Comparison of ENCODE assay signal across 3 fruit fly cellular contexts in genomic region chr3L:22176647-22177295, dm6.
TF ChIP-seq lines count a peak whose summit lies in the region.

No protein-coding gene starts in this region.

- no peak for TF ChIP-seq CTCF in whole organism, embryonic (GFP tag; optimal IDR thresholded peaks at IDR 0.05; lab: Kevin White, UChicago)

TF ChIP-seq in whole organism, embryonic, 481 proteins besides CTCF, POLR2A, EP300 and RAD21 (continues in another document):
- TF ChIP-seq Blimp-1 (GFP tag; optimal IDR thresholded peaks at IDR 0.05; lab: Kevin White, UChicago) (no peak), eve (GFP tag; optimal IDR thresholded peaks at IDR 0.05; lab: Kevin White, UChicago) (peak in 1 of 2 experiments; percentile 33), Hand (GFP tag; optimal IDR thresholded peaks at IDR 0.05; lab: Kevin White, UChicago) (no peak), trh (GFP tag; optimal IDR thresholded peaks at IDR 0.05; lab: Kevin White, UChicago) (no peak), grau (tag; optimal IDR thresholded peaks at IDR 0.05; lab: Kevin White, UChicago) (no peak), CG15696 (tag; optimal IDR thresholded peaks at IDR 0.05; lab: Kevin White, UChicago) (no peak), CG13894 (tag; optimal IDR thresholded peaks at IDR 0.05; lab: Kevin White, UChicago) (no peak), caup (GFP tag; optimal IDR thresholded peaks at IDR 0.05; lab: Kevin White, UChicago; ENCODE audit: severe bottlenecking) (peak; percentile 23), odd (GFP tag; optimal IDR thresholded peaks at IDR 0.05; lab: Kevin White, UChicago) (peak; percentile 11), Hr39 (optimal IDR thresholded peaks at IDR 0.05; lab: Kevin White, UChicago) (no peak), Meics (GFP tag; optimal IDR thresholded peaks at IDR 0.05; lab: Kevin White, UChicago) (no peak), gsb-n (tag; optimal IDR thresholded peaks at IDR 0.05; lab: Kevin White, UChicago) (peak; percentile 21), z (GFP tag; IDR thresholded peaks at IDR 0.05; lab: Robert Waterston, UW) (no peak), sug (tag; optimal IDR thresholded peaks at IDR 0.05; lab: Kevin White, UChicago) (peak; percentile 11), da (GFP tag; optimal IDR thresholded peaks at IDR 0.05; lab: Kevin White, UChicago) (no peak), slbo (GFP tag; IDR thresholded peaks at IDR 0.05; lab: Robert Waterston, UW) (no peak), run (tag; optimal IDR thresholded peaks at IDR 0.05; lab: Kevin White, UChicago) (peak; percentile 20), oc (tag; optimal IDR thresholded peaks at IDR 0.05; lab: Kevin White, UChicago) (no peak), stc (GFP tag; IDR thresholded peaks at IDR 0.05; lab: Robert Waterston, UW) (no peak), Sry-β (GFP tag; optimal IDR thresholded peaks at IDR 0.05; lab: Kevin White, UChicago) (peak; percentile 7), CG7745 (tag; optimal IDR thresholded peaks at IDR 0.05; lab: Kevin White, UChicago) (peak; percentile 10), Trl (optimal IDR thresholded peaks at IDR 0.05; lab: Kevin White, UChicago) (peak in 1 of 2 experiments; percentile 17), Trl (GFP tag; optimal IDR thresholded peaks at IDR 0.05; lab: Kevin White, UChicago) (no peak), chinmo (GFP tag; IDR thresholded peaks at IDR 0.05; lab: Robert Waterston, UW; ENCODE audit: partially characterized antibody) (0 out of 4 replicates have a peak, but pooled peaks have one; percentile 25), CG15479 (GFP tag; optimal IDR thresholded peaks at IDR 0.05; lab: Kevin White, UChicago) (peak; percentile 26), kni (GFP tag; optimal IDR thresholded peaks at IDR 0.05; lab: Kevin White, UChicago) (peak; percentile 91), pros (GFP tag; optimal IDR thresholded peaks at IDR 0.05; lab: Kevin White, UChicago) (peak; percentile 58), sc (optimal IDR thresholded peaks at IDR 0.05; lab: Kevin White, UChicago) (no peak), sc (GFP tag; optimal IDR thresholded peaks at IDR 0.05; lab: Kevin White, UChicago) (no peak), sd (tag; optimal IDR thresholded peaks at IDR 0.05; lab: Kevin White, UChicago) (peak; percentile 86), Awh (GFP tag; IDR thresholded peaks at IDR 0.05; lab: Robert Waterston, UW) (peak; percentile 73)

TF ChIP-seq in whole organism, prepupa, 60 proteins besides CTCF, POLR2A, EP300 and RAD21:
- TF ChIP-seq ss (GFP tag; optimal IDR thresholded peaks at IDR 0.05; lab: Kevin White, UChicago) (peak in 1 of 2 experiments; percentile 38), dsx (GFP tag; optimal IDR thresholded peaks at IDR 0.05; lab: Kevin White, UChicago; ENCODE audit: poor library complexity, severe bottlenecking) (peak; percentile 10), CG8632 (GFP tag; optimal IDR thresholded peaks at IDR 0.05; lab: Kevin White, UChicago) (no peak), CG6808 (GFP tag; optimal IDR thresholded peaks at IDR 0.05; lab: Kevin White, UChicago) (no peak), svp (GFP tag; lab: Kevin White, UChicago) (peak; percentile 21), fkh (GFP tag; optimal IDR thresholded peaks at IDR 0.05; lab: Kevin White, UChicago) (peak; percentile 37), Eip78C (GFP tag; lab: Kevin White, UChicago) (peak; percentile 60)

TF ChIP-seq in whole organism, wandering third instar larva, 38 proteins besides CTCF, POLR2A, EP300 and RAD21:
- TF ChIP-seq Mio (GFP tag; optimal IDR thresholded peaks at IDR 0.05; lab: Kevin White, UChicago) (no peak), CrebA (GFP tag; optimal IDR thresholded peaks at IDR 0.05; lab: Kevin White, UChicago; ENCODE audit: borderline replicate concordance) (peak; percentile 4)
